Worm (Caenorhabditis elegans): ENCODE results near the gene F47D12.9.

ce11 chrIII:6290469-6291182 lies 12.6 kb downstream of the F47D12.9 start:
- TF ChIP-seq nhr-11 (tag; optimal IDR thresholded peaks at IDR 0.05), result no peak
- TF ChIP-seq ceh-9 (tag; optimal IDR thresholded peaks at IDR 0.05), result no peak
- no peak for TF ChIP-seq ceh-34 (tag; optimal IDR thresholded peaks at IDR 0.05)
- TF ChIP-seq Y22D7AL.16 (tag; optimal IDR thresholded peaks at IDR 0.05), result no peak
- TF ChIP-seq dve-1 (tag; optimal IDR thresholded peaks at IDR 0.05), result no peak
- TF ChIP-seq ama-1 (optimal IDR thresholded peaks at IDR 0.05), result no peak
- no peak for TF ChIP-seq ceh-2 (tag; optimal IDR thresholded peaks at IDR 0.05)
- no peak for TF ChIP-seq ceh-30 (tag; optimal IDR thresholded peaks at IDR 0.05)
- no peak for TF ChIP-seq pha-4 (tag; optimal IDR thresholded peaks at IDR 0.05)
- no peak for TF ChIP-seq pqm-1 (tag; optimal IDR thresholded peaks at IDR 0.05)
- TF ChIP-seq ceh-6 (GFP tag; optimal IDR thresholded peaks at IDR 0.05), result no peak
- no peak for TF ChIP-seq hlh-8 (tag; optimal IDR thresholded peaks at IDR 0.05)
- TF ChIP-seq ceh-18 (tag; optimal IDR thresholded peaks at IDR 0.05), result no peak

Measured in whole organism, late embryonic.